Worm (Caenorhabditis elegans) whole organism, mixed stage, embryonic: Measurements from ENCODE around the gene nac-1.
A peak's percentile ranks its signal among the peaks of the same experiment; 100 is the strongest.

ENCODE experiments used
- ces-1 ChIP-seq: fragments of 150-350 bp; optimal IDR thresholded peaks from 2 replicates; lab custom pipeline; 2014; ENCODE audit warnings: missing biosample characterization, missing genetic modification reagents, missing genetic modification characterization
- mab-5 ChIP-seq: fragments of 150-350 bp; optimal IDR thresholded peaks from 2 replicates; lab custom pipeline; 2014; ENCODE audit warnings: missing biosample characterization, missing genetic modification characterization
- nhr-237 ChIP-seq: fragments of 150-350 bp; optimal IDR thresholded peaks from 2 replicates; lab custom pipeline; 2014; ENCODE audit warnings: missing biosample characterization, missing genetic modification characterization
- pha-4 ChIP-seq: fragments of 150-350 bp; optimal IDR thresholded peaks from 2 replicates; lab custom pipeline; 2018; ENCODE audit warnings: missing biosample characterization, missing genetic modification reagents, missing genetic modification characterization
- sptf-1 ChIP-seq: sonication (generic microtip); optimal IDR thresholded peaks from 2 replicates; lab custom pipeline; 2017; ENCODE audit warnings: mild to moderate bottlenecking, missing genetic modification characterization, moderate library complexity, missing compliant biosample characterization
- unc-39 ChIP-seq: fragments of 150-350 bp; optimal IDR thresholded peaks from 2 replicates; lab custom pipeline; 2014; ENCODE audit warnings: missing biosample characterization, missing genetic modification characterization

DNA sequence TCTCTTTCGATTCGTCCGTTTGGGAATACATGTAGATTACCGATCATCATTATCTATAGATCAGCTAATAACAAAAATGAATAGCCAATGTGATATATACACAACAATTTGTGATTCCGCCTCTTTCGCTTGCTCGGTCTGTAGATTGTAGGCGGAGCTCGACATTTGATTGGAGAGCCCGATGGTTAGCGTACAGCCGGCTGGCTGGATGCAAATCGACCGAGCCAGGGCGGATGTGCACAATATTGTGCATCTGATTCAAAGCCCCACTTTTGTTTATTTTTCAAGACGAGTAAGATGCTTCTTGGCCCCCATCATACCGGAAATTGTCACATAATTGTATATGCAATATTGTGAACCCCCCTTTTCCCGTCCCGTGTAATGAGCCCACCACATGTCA is 33.2 kb upstream of the nac-1 start, which contains the start of gene dmd-4:
- TF ChIP-seq sptf-1 (tag; lab: Kevin White, UChicago) (no peak), ces-1 (no peak), nhr-237 (tag; lab: Kevin White, UChicago) (no peak), unc-39 (no peak), pha-4 (tag; lab: Kevin White, UChicago) (peak; percentile 23), mab-5 (tag; lab: Kevin White, UChicago) (no peak)
